Worm (Caenorhabditis elegans): ENCODE results near the gene F38B7.3.
A peak's percentile ranks its signal among the peaks of the same experiment; 100 is the strongest.

The F38B7.3 gene

DNA sequence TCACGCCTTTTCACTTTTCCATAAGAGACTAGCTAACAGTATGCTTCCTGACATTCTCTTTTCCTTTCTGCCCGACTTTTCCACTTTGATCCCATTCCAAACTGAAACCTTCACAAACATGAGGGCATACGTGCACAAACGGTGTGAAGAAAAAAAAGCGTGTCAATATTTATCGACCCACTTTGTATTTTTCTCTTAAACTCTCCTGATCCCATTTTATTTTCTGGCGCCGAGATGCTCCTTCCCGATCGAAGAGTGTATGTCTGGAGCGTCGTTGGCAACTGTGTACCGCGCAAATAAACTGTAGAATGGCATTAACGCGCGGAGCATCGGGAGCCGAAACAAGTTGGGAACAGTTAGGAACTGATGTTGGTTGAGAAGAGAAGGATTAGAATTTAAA is 19.4 kb upstream of the F38B7.3 start (continued):
- TF ChIP-seq efl-3 (GFP tag; optimal IDR thresholded peaks at IDR 0.05) (no peak), snpc-4 (tag; optimal IDR thresholded peaks at IDR 0.05) (no peak), pqm-1 (tag; optimal IDR thresholded peaks at IDR 0.05) (no peak), zip-4 (GFP tag; optimal IDR thresholded peaks at IDR 0.05) (no peak), unc-130 (tag; optimal IDR thresholded peaks at IDR 0.05) (no peak), pag-3 (tag; optimal IDR thresholded peaks at IDR 0.05; ENCODE audit: borderline replicate concordance, insufficient read depth) (no peak), dpl-1 (GFP tag; optimal IDR thresholded peaks at IDR 0.05) (no peak), ztf-11 (tag; optimal IDR thresholded peaks at IDR 0.05) (no peak), nhr-77 (tag; optimal IDR thresholded peaks at IDR 0.05) (peak; percentile 65), lin-15B (tag; optimal IDR thresholded peaks at IDR 0.05) (no peak), fos-1 (tag; optimal IDR thresholded peaks at IDR 0.05) (no peak), Y116A8C.19 (tag; optimal IDR thresholded peaks at IDR 0.05; ENCODE audit: borderline replicate concordance) (no peak), vab-15 (tag; optimal IDR thresholded peaks at IDR 0.05) (no peak), xbp-1 (tag; optimal IDR thresholded peaks at IDR 0.05) (no peak), nhr-19 (GFP tag; conservative IDR thresholded peaks at IDR 0.05) (no peak), aly-2 (tag; optimal IDR thresholded peaks at IDR 0.05) (no peak), ztf-4 (tag; optimal IDR thresholded peaks at IDR 0.05) (no peak), nhr-84 (tag; optimal IDR thresholded peaks at IDR 0.05) (no peak), nhr-20 (tag; optimal IDR thresholded peaks at IDR 0.05) (peak; percentile 36), nhr-28 (tag; optimal IDR thresholded peaks at IDR 0.05) (no peak), lin-35 (GFP tag; optimal IDR thresholded peaks at IDR 0.05) (no peak), lsy-2 (tag; optimal IDR thresholded peaks at IDR 0.05) (peak in 1 of 2 experiments; percentile 21), mab-9 (GFP tag; IDR thresholded peaks at IDR 0.05) (no peak), ceh-63 (GFP tag; optimal IDR thresholded peaks at IDR 0.05) (no peak), nhr-71 (tag; optimal IDR thresholded peaks at IDR 0.05) (peak; percentile 36), egl-27 (tag; optimal IDR thresholded peaks at IDR 0.05) (peak; percentile 45 to 57), hpl-2 (GFP tag; optimal IDR thresholded peaks at IDR 0.05) (no peak), ama-1 (optimal IDR thresholded peaks at IDR 0.05) (no peak), sptf-1 (tag; optimal IDR thresholded peaks at IDR 0.05) (no peak), sup-37 (GFP tag; optimal IDR thresholded peaks at IDR 0.05) (no peak), lin-14 (GFP tag; optimal IDR thresholded peaks at IDR 0.05) (peak; percentile 48), nhr-76 (tag; optimal IDR thresholded peaks at IDR 0.05) (no peak), snu-23 (GFP tag; optimal IDR thresholded peaks at IDR 0.05) (no peak), jun-1 (tag; optimal IDR thresholded peaks at IDR 0.05) (no peak), fkh-8 (tag; optimal IDR thresholded peaks at IDR 0.05) (no peak)

DNA sequence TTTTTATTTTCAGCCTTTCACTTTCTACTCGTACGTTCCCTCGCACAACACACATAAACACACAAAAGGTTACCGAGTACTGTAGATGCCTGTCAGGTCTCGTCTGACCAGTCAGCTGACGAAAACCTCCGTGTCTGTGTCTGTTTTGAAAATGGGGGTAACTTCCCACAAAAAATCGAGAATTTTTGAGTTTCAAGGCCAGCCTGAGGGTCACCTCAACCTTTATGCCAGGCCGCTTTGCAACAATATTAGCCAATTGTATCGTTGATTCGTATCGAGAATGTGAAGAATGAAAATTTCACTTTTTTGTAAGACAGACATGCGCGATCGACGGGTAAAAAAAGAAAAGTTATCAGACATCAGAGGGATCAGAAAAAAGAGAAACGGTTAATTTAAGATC is 17.8 kb upstream of the F38B7.3 start:
- TF ChIP-seq blmp-1 (tag; optimal IDR thresholded peaks at IDR 0.05) (peak; percentile 99), mdl-1 (tag; optimal IDR thresholded peaks at IDR 0.05) (peak in 1 of 2 experiments; percentile 69), nhr-90 (tag; optimal IDR thresholded peaks at IDR 0.05; ENCODE audit: poor library complexity) (peak; percentile 76), nhr-85 (tag) (peak; percentile 100), lin-14 (GFP tag; optimal IDR thresholded peaks at IDR 0.05) (peak; percentile 94), swsn-7 (tag; optimal IDR thresholded peaks at IDR 0.05) (peak; percentile 31), efl-3 (GFP tag; optimal IDR thresholded peaks at IDR 0.05) (no peak), mab-9 (GFP tag; IDR thresholded peaks at IDR 0.05) (0 out of 2 replicates have a peak, but pooled peaks have one; percentile 23), fkh-10 (GFP tag; optimal IDR thresholded peaks at IDR 0.05) (no peak), ceh-88 (GFP tag; IDR thresholded peaks at IDR 0.05) (peak; percentile 29; the same call in 1 of the 2 replicates), snpc-4 (tag; optimal IDR thresholded peaks at IDR 0.05) (no peak), dsc-1 (tag; optimal IDR thresholded peaks at IDR 0.05) (no peak), unc-62 (GFP tag; optimal IDR thresholded peaks at IDR 0.05) (no peak), aha-1 (tag; optimal IDR thresholded peaks at IDR 0.05) (no peak), fkh-8 (tag; optimal IDR thresholded peaks at IDR 0.05) (no peak), dpl-1 (GFP tag; optimal IDR thresholded peaks at IDR 0.05) (peak in 2 of 3 experiments; percentile 22 to 36), snu-23 (GFP tag; optimal IDR thresholded peaks at IDR 0.05) (peak; percentile 83), pag-3 (tag; optimal IDR thresholded peaks at IDR 0.05; ENCODE audit: borderline replicate concordance, insufficient read depth) (no peak), nhr-20 (tag; optimal IDR thresholded peaks at IDR 0.05) (peak; percentile 90), lin-35 (GFP tag; optimal IDR thresholded peaks at IDR 0.05) (peak in 1 of 2 experiments; percentile 72), elt-3 (tag; optimal IDR thresholded peaks at IDR 0.05) (peak in 5 of 6 experiments; percentile 58 to 92 (median 89)), xbp-1 (tag; optimal IDR thresholded peaks at IDR 0.05) (peak; percentile 8), tbx-2 (tag; optimal IDR thresholded peaks at IDR 0.05) (peak; percentile 35), alr-1 (tag; optimal IDR thresholded peaks at IDR 0.05; ENCODE audit: borderline replicate concordance) (no peak), ztf-4 (tag; optimal IDR thresholded peaks at IDR 0.05) (no peak), C16A3.4 (tag; optimal IDR thresholded peaks at IDR 0.05) (peak; percentile 49), unc-130 (tag; optimal IDR thresholded peaks at IDR 0.05) (peak; percentile 84), nhr-47 (tag; optimal IDR thresholded peaks at IDR 0.05) (peak; percentile 56), nhr-11 (tag; optimal IDR thresholded peaks at IDR 0.05) (no peak)
